Worm (Caenorhabditis elegans) whole organism, L1 larva: ENCODE measurements around the gene B0524.3.

ENCODE experiments used
- aha-1 ChIP-seq: fragments of 150-350 bp; optimal IDR thresholded peaks from 2 replicates; lab custom pipeline; 2014; ENCODE audit warnings: missing biosample characterization, missing genetic modification characterization
- blmp-1 ChIP-seq: fragments of 150-350 bp; optimal IDR thresholded peaks from 2 replicates; lab custom pipeline; 2014; ENCODE audit warnings: missing biosample characterization, missing genetic modification characterization
- ceh-8 ChIP-seq: fragments of 200-800 bp; sonication (Bioruptor generic); optimal IDR thresholded peaks from 2 replicates; lab custom pipeline; 2018; ENCODE audit warnings: mild to moderate bottlenecking, missing genetic modification characterization, moderate library complexity, missing compliant biosample characterization
- ceh-82 ChIP-seq, 3 experiments: fragments of 150-350 bp in 1 of 3; sonication (generic microtip) in 2 of 3; optimal IDR thresholded peaks; 2 replicates each; lab custom pipeline; 2014 to 2017; ENCODE audit warnings: missing biosample characterization in 3 of 3, missing genetic modification characterization in 3 of 3
- ceh-88 ChIP-seq: fragments of 200-800 bp; sonication (Bioruptor generic); IDR thresholded peaks from 2 replicates; pipeline ENCODE4 v1.3.6; 2022; ENCODE audit warnings: missing genetic modification characterization, missing compliant biosample characterization
- dsc-1 ChIP-seq: sonication (generic microtip); optimal IDR thresholded peaks from 2 replicates; lab custom pipeline; 2016; ENCODE audit warnings: mild to moderate bottlenecking, missing genetic modification characterization, missing compliant biosample characterization
- efl-1 ChIP-seq, 4 experiments: fragments of 150-350 bp; optimal IDR thresholded peaks in 3 of 4; peaks in 1 of 4; 1 replicate in 1 of 4; 2 replicates in 3 of 4; lab custom pipeline; 2014; ENCODE audit warnings: missing biosample characterization in 2 of 4, missing genetic modification characterization in 2 of 4, missing genetic modification reagents in 2 of 4
- efl-3 ChIP-seq: fragments of 200-800 bp; sonication (Bioruptor generic); optimal IDR thresholded peaks from 2 replicates; lab custom pipeline; 2018; ENCODE audit warnings: mild to moderate bottlenecking, missing genetic modification characterization, missing compliant biosample characterization
- egl-13 ChIP-seq: sonication (generic microtip); optimal IDR thresholded peaks from 2 replicates; lab custom pipeline; 2016; ENCODE audit warnings: missing genotype, missing genetic modification reagents, missing genetic modification characterization, missing compliant biosample characterization
- egl-27 ChIP-seq, 2 experiments: fragments of 150-350 bp in 1 of 2; sonication (generic microtip); optimal IDR thresholded peaks; 3 replicates each; lab custom pipeline; 2017 to 2018; ENCODE audit warnings: missing biosample characterization in 2 of 2, missing genetic modification characterization in 2 of 2, missing genetic modification reagents in 2 of 2
- elt-3 ChIP-seq, 6 experiments: fragments of 150-350 bp in 1 of 6; sonication (generic microtip); optimal IDR thresholded peaks; 2 replicates each; lab custom pipeline; 2017 to 2018; ENCODE audit warnings: missing biosample characterization in 6 of 6, missing genetic modification characterization in 6 of 6, inconsistent platforms in 1 of 6
- fkh-4 ChIP-seq: sonication (generic microtip); optimal IDR thresholded peaks from 2 replicates; lab custom pipeline; 2016; ENCODE audit warnings: missing compliant biosample characterization, missing genetic modification characterization, borderline replicate concordance
- fkh-8 ChIP-seq: sonication (generic microtip); optimal IDR thresholded peaks from 2 replicates; lab custom pipeline; 2016; ENCODE audit warnings: mild to moderate bottlenecking, missing genetic modification characterization, missing compliant biosample characterization
- fos-1 ChIP-seq: fragments of 150-350 bp; optimal IDR thresholded peaks from 2 replicates; lab custom pipeline; 2014; ENCODE audit warnings: missing biosample characterization, missing genetic modification characterization
- hlh-4 ChIP-seq: sonication (generic microtip); optimal IDR thresholded peaks from 2 replicates; lab custom pipeline; 2016; ENCODE audit warnings: mild to moderate bottlenecking, missing genetic modification characterization, missing compliant biosample characterization
- hpl-2 ChIP-seq: fragments of 150-350 bp; optimal IDR thresholded peaks from 2 replicates; lab custom pipeline; 2014; ENCODE audit warnings: missing biosample characterization, missing genetic modification reagents, missing genetic modification characterization
- jun-1 ChIP-seq: fragments of 150-350 bp; optimal IDR thresholded peaks from 2 replicates; lab custom pipeline; 2014; ENCODE audit warnings: missing biosample characterization, missing genetic modification reagents, missing genetic modification characterization
- lin-13 ChIP-seq: fragments of 150-350 bp; optimal IDR thresholded peaks from 2 replicates; lab custom pipeline; 2014; ENCODE audit warnings: missing biosample characterization, missing genetic modification reagents, missing genetic modification characterization
- lin-14 ChIP-seq: fragments of 200-800 bp; sonication (Bioruptor generic); optimal IDR thresholded peaks from 2 replicates; lab custom pipeline; 2018; ENCODE audit warnings: mild to moderate bottlenecking, missing genetic modification characterization, moderate library complexity, missing compliant biosample characterization
- lir-3 ChIP-seq: sonication (generic microtip); optimal IDR thresholded peaks from 2 replicates; lab custom pipeline; 2016; ENCODE audit warnings: mild to moderate bottlenecking, missing genetic modification characterization, moderate library complexity, missing compliant biosample characterization; ENCODE audit not compliant: poor library complexity
- lsy-2 ChIP-seq, 2 experiments: fragments of 150-350 bp; optimal IDR thresholded peaks; 2 replicates each; lab custom pipeline; 2014; ENCODE audit warnings: missing biosample characterization in 2 of 2, missing genetic modification characterization in 2 of 2
- mab-9 ChIP-seq: fragments of 200-800 bp; sonication (Bioruptor generic); IDR thresholded peaks from 2 replicates; pipeline ENCODE4 v1.3.6; 2022; ENCODE audit warnings: missing genetic modification reagents, missing genetic modification characterization, missing compliant biosample characterization
- mdl-1 ChIP-seq, 2 experiments: fragments of 150-350 bp; optimal IDR thresholded peaks; 2 replicates each; lab custom pipeline; 2014 to 2017; ENCODE audit warnings: missing biosample characterization in 2 of 2, missing genetic modification characterization in 2 of 2, inconsistent platforms in 1 of 2
- mep-1 ChIP-seq: fragments of 150-350 bp; optimal IDR thresholded peaks from 2 replicates; lab custom pipeline; 2014; ENCODE audit warnings: missing biosample characterization, missing genetic modification characterization
- nhr-11 ChIP-seq: fragments of 150-350 bp; optimal IDR thresholded peaks from 2 replicates; lab custom pipeline; 2014; ENCODE audit warnings: missing biosample characterization, missing genetic modification characterization
- nhr-19 ChIP-seq: fragments of 200-800 bp; sonication (Bioruptor generic); conservative IDR thresholded peaks from 2 replicates; pipeline ENCODE4 v1.3.6; 2022; ENCODE audit warnings: missing genetic modification characterization, missing compliant biosample characterization
- nhr-20 ChIP-seq: sonication (generic microtip); optimal IDR thresholded peaks from 2 replicates; lab custom pipeline; 2016; ENCODE audit warnings: mild to moderate bottlenecking, missing genetic modification characterization, missing compliant biosample characterization
- nhr-237 ChIP-seq: fragments of 150-350 bp; optimal IDR thresholded peaks from 2 replicates; lab custom pipeline; 2014; ENCODE audit warnings: missing biosample characterization, missing genetic modification characterization
- nhr-47 ChIP-seq: sonication (generic microtip); optimal IDR thresholded peaks from 2 replicates; lab custom pipeline; 2016; ENCODE audit warnings: mild to moderate bottlenecking, missing genetic modification characterization, moderate library complexity, missing compliant biosample characterization
- nhr-71 ChIP-seq: sonication (generic microtip); optimal IDR thresholded peaks from 2 replicates; lab custom pipeline; 2016; ENCODE audit warnings: mild to moderate bottlenecking, missing genetic modification characterization, moderate library complexity, missing compliant biosample characterization
- nhr-77 ChIP-seq: fragments of 150-350 bp; optimal IDR thresholded peaks from 2 replicates; lab custom pipeline; 2014; ENCODE audit warnings: missing biosample characterization, missing genetic modification characterization
- nhr-85 ChIP-seq: sonication (generic microtip); peaks from one replicate; lab custom pipeline; 2016; ENCODE audit warnings: missing genetic modification characterization, inconsistent platforms, missing compliant biosample characterization
- pag-3 ChIP-seq: sonication (generic microtip); optimal IDR thresholded peaks from 2 replicates; lab custom pipeline; 2017; ENCODE audit warnings: missing genetic modification characterization, mild to moderate bottlenecking, missing compliant biosample characterization, antibody characterized with exemption, borderline replicate concordance; ENCODE audit not compliant: insufficient read depth
- pax-3 ChIP-seq: fragments of 200-800 bp; sonication (Bioruptor generic); optimal IDR thresholded peaks from 2 replicates; lab custom pipeline; 2018; ENCODE audit warnings: mild to moderate bottlenecking, missing genetic modification characterization, moderate library complexity, missing compliant biosample characterization
- pqm-1 ChIP-seq: sonication (generic microtip); optimal IDR thresholded peaks from 3 replicates; lab custom pipeline; 2017; ENCODE audit warnings: missing biosample characterization, missing genetic modification characterization
- skn-1 ChIP-seq: fragments of 150-350 bp; optimal IDR thresholded peaks from 2 replicates; lab custom pipeline; 2014; ENCODE audit warnings: missing biosample characterization, missing genetic modification characterization
- snu-23 ChIP-seq: sonication (generic microtip); optimal IDR thresholded peaks from 2 replicates; lab custom pipeline; 2016; ENCODE audit warnings: missing genetic modification characterization, missing compliant biosample characterization
- sox-4 ChIP-seq: sonication (generic microtip); optimal IDR thresholded peaks from 2 replicates; lab custom pipeline; 2016; ENCODE audit warnings: missing genetic modification characterization, missing compliant biosample characterization
- sup-37 ChIP-seq: fragments of 200-800 bp; sonication (Bioruptor generic); optimal IDR thresholded peaks from 2 replicates; lab custom pipeline; 2018; ENCODE audit warnings: mild to moderate bottlenecking, missing genetic modification characterization, missing compliant biosample characterization
- swsn-7 ChIP-seq: sonication (generic microtip); optimal IDR thresholded peaks from 2 replicates; lab custom pipeline; 2016; ENCODE audit warnings: missing genetic modification characterization, missing compliant biosample characterization
- unc-62 ChIP-seq: fragments of 150-350 bp; optimal IDR thresholded peaks from 2 replicates; lab custom pipeline; 2014; ENCODE audit warnings: missing biosample characterization, missing genetic modification reagents, missing genetic modification characterization
- unc-86 ChIP-seq: sonication (generic microtip); optimal IDR thresholded peaks from 2 replicates; lab custom pipeline; 2016; ENCODE audit warnings: missing genetic modification characterization, missing compliant biosample characterization
- unc-98 ChIP-seq: fragments of 200-800 bp; sonication (Bioruptor generic); IDR thresholded peaks from 2 replicates; pipeline ENCODE4 v1.3.6; 2022; ENCODE audit warnings: missing genetic modification characterization, missing compliant biosample characterization
- xbp-1 ChIP-seq: sonication (generic microtip); optimal IDR thresholded peaks from 2 replicates; lab custom pipeline; 2016; ENCODE audit warnings: missing genetic modification characterization, missing compliant biosample characterization
- zag-1 ChIP-seq: fragments of 150-350 bp; optimal IDR thresholded peaks from 2 replicates; lab custom pipeline; 2014; ENCODE audit warnings: missing biosample characterization, missing genetic modification characterization

B0524.3 gene

ce11 chrIII:1922081-1922480 lies 34.6 kb downstream of the B0524.3 start:
- TF ChIP-seq efl-1 (optimal IDR thresholded peaks at IDR 0.05; lab: Kevin White, UChicago) (no peak), efl-1 (GFP tag; optimal IDR thresholded peaks at IDR 0.05 in 1 of 2; lab: Kevin White, UChicago) (peak in 1 of 2 experiments; percentile 75), nhr-71 (tag; lab: Kevin White, UChicago) (no peak)

ce11 chrIII:1922516-1922915 lies 35.1 kb downstream of the B0524.3 start:
- TF ChIP-seq ceh-8 (GFP tag; lab: Kevin White, UChicago) (peak; percentile 42), dsc-1 (tag; lab: Kevin White, UChicago) (peak; percentile 99), pax-3 (tag; lab: Kevin White, UChicago) (peak; percentile 78), blmp-1 (tag; lab: Kevin White, UChicago) (peak; percentile 11), nhr-85 (tag; lab: Kevin White, UChicago) (peak; percentile 42), nhr-11 (tag; lab: Kevin White, UChicago) (peak; percentile 52), lin-14 (GFP tag; lab: Kevin White, UChicago) (peak; percentile 36), nhr-19 (GFP tag; lab: Robert Waterston, UW) (no peak), nhr-71 (tag; lab: Kevin White, UChicago) (peak; percentile 73), nhr-77 (tag; lab: Kevin White, UChicago) (no peak), fkh-8 (tag; lab: Kevin White, UChicago) (peak; percentile 88), sox-4 (peak; percentile 87), hlh-4 (no peak), mep-1 (no peak), egl-13 (peak; percentile 84), pag-3 (no peak), aha-1 (no peak), sup-37 (GFP tag; lab: Kevin White, UChicago) (no peak), lir-3 (no peak), nhr-47 (tag; lab: Kevin White, UChicago) (peak; percentile 87), unc-62 (GFP tag; lab: Kevin White, UChicago) (no peak), lsy-2 (tag; optimal IDR thresholded peaks at IDR 0.05; lab: Kevin White, UChicago) (peak in 1 of 2 experiments; percentile 39), nhr-20 (tag; lab: Kevin White, UChicago) (peak; percentile 26), lin-13 (GFP tag; lab: Kevin White, UChicago) (no peak), mab-9 (no peak), swsn-7 (peak; percentile 34), nhr-237 (tag; lab: Kevin White, UChicago) (no peak), pqm-1 (tag; lab: Kevin White, UChicago) (no peak), fkh-4 (tag; lab: Kevin White, UChicago) (peak; percentile 83), fos-1 (tag; lab: Kevin White, UChicago) (peak; percentile 60), ceh-82 (tag; optimal IDR thresholded peaks at IDR 0.05; lab: Kevin White, UChicago) (no peak), jun-1 (tag; lab: Kevin White, UChicago) (no peak)

ce11 chrIII:1923419-1924318 lies 36.2 kb downstream of the B0524.3 start:
- TF ChIP-seq egl-27 (tag; optimal IDR thresholded peaks at IDR 0.05; lab: Kevin White, UChicago) (peak; percentile 94), nhr-237 (tag; lab: Kevin White, UChicago) (peak; percentile 69), unc-62 (GFP tag; lab: Kevin White, UChicago) (peak; percentile 82), ceh-88 (peak; percentile 90), nhr-19 (GFP tag; lab: Robert Waterston, UW) (peak; percentile 96), skn-1 (tag; lab: Kevin White, UChicago) (peak; percentile 95), fkh-4 (tag; lab: Kevin White, UChicago) (peak; percentile 30), snu-23 (GFP tag; lab: Kevin White, UChicago) (peak; percentile 93), ceh-82 (tag; optimal IDR thresholded peaks at IDR 0.05; lab: Kevin White, UChicago) (peak; percentile 56 to 83 (median 82)), fos-1 (tag; lab: Kevin White, UChicago) (peak; percentile 86), elt-3 (tag; optimal IDR thresholded peaks at IDR 0.05; lab: Kevin White, UChicago) (peak in 5 of 6 experiments; percentile 40 to 86 (median 76)), efl-3 (peak; percentile 57), ceh-8 (GFP tag; lab: Kevin White, UChicago) (peak; percentile 99), nhr-20 (tag; lab: Kevin White, UChicago) (peak; percentile 99), fkh-8 (tag; lab: Kevin White, UChicago) (peak; percentile 97), zag-1 (tag; lab: Kevin White, UChicago) (peak; percentile 45), mep-1 (peak; percentile 60), hpl-2 (no peak), mdl-1 (tag; optimal IDR thresholded peaks at IDR 0.05; lab: Kevin White, UChicago) (peak; percentile 47 to 92), unc-98 (GFP tag; lab: Robert Waterston, UW) (peak; percentile 30; the same call in 1 of the 2 replicates), xbp-1 (tag; lab: Kevin White, UChicago) (peak; percentile 79), unc-86 (tag; lab: Kevin White, UChicago) (peak; percentile 96)
